Fruit fly (Drosophila melanogaster): ENCODE results near the gene usp.
A peak's percentile ranks its signal among the peaks of the same experiment; 100 is the strongest.

usp gene

DNA sequence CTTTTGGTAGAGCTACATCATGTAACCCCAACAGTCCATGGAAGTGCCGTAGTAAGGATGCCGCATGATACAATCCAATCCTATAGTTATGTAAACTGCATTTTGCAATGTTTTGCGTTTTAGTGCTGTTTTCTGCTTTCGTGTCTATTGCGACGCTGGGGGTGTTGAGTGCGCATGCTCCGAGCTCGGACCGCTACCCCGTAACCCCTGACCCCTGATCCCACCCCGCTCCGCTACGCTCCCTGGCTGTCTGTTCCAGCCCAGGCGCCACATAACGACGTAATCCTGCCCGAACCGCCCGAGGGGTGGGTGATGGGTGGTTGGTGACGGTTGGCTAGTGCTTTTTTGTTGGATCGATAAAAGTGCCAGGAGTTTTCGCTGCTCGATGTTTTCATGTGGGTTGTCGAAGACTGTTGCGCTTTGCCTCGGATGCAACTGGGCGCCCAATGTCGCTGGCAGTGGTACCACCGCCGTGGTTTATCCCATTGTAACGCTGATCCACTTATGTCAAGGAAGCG, 39.8 kb upstream of the usp start:
- TF ChIP-seq CG33017 (tag; optimal IDR thresholded peaks at IDR 0.05) (no peak), CG1620 (GFP tag; optimal IDR thresholded peaks at IDR 0.05) (no peak)

DNA sequence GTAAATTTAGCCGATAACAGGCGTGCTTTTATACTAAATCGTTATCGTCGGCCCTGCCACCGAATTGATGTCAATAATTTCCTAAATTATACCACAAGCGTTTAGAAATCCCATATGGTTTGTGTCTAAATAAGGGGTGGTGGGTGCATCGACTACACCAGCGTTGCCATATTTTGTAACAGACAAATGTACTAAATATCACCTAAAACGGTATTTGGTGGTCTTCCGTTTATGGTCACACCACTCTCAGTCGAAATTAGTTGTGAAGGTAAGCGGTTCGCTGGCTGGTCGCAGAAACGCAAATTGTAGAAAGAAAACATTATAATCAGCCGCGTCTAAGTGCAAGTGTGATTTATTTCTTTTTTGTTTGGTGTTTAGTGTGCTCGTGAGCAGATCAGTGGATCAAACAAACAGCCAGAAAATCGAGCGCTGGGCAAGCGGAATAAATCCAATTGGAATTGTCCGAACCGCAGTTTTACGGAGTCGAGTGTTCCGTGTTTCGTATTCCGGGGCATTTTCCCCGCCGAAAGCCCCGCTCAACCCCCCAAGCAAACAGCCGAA, 38.3 kb upstream of the usp start, which contains the start of the genes CG16903 and Unc-76:
TSS of gene CG16903 (minus strand) at position 39 of the 561 bp plus-strand sequence.
TSS of gene Unc-76 (plus strand) at position 244 of the 561 bp plus-strand sequence.
- TF ChIP-seq cic (GFP tag; optimal IDR thresholded peaks at IDR 0.05) (peak; percentile 69), cnc (optimal IDR thresholded peaks at IDR 0.05) (no peak), CG33017 (tag; optimal IDR thresholded peaks at IDR 0.05) (no peak), Mnt (GFP tag; optimal IDR thresholded peaks at IDR 0.05) (peak; percentile 90), Clk (GFP tag; optimal IDR thresholded peaks at IDR 0.05) (no peak), CG14711 (tag; optimal IDR thresholded peaks at IDR 0.05) (peak; percentile 54), kay (GFP tag; ENCODE audit: borderline replicate concordance) (no peak), CG11617 (GFP tag; optimal IDR thresholded peaks at IDR 0.05) (peak; percentile 74), toe (GFP tag; optimal IDR thresholded peaks at IDR 0.05) (no peak), CG7101 (tag; optimal IDR thresholded peaks at IDR 0.05) (peak; percentile 73), CG7045 (GFP tag; optimal IDR thresholded peaks at IDR 0.05) (no peak), CG1620 (GFP tag; optimal IDR thresholded peaks at IDR 0.05) (peak; percentile 54), bab1 (GFP tag; optimal IDR thresholded peaks at IDR 0.05) (peak; percentile 94), CG5204 (GFP tag; optimal IDR thresholded peaks at IDR 0.05) (no peak), pad (GFP tag; optimal IDR thresholded peaks at IDR 0.05) (peak; percentile 55), tj (GFP tag; optimal IDR thresholded peaks at IDR 0.05) (peak; percentile 54), Crg-1 (GFP tag; optimal IDR thresholded peaks at IDR 0.05) (no peak), Hr96 (GFP tag; optimal IDR thresholded peaks at IDR 0.05) (no peak), ovo (GFP tag; optimal IDR thresholded peaks at IDR 0.05) (peak; percentile 64), CG12768 (GFP tag; optimal IDR thresholded peaks at IDR 0.05) (no peak)

DNA sequence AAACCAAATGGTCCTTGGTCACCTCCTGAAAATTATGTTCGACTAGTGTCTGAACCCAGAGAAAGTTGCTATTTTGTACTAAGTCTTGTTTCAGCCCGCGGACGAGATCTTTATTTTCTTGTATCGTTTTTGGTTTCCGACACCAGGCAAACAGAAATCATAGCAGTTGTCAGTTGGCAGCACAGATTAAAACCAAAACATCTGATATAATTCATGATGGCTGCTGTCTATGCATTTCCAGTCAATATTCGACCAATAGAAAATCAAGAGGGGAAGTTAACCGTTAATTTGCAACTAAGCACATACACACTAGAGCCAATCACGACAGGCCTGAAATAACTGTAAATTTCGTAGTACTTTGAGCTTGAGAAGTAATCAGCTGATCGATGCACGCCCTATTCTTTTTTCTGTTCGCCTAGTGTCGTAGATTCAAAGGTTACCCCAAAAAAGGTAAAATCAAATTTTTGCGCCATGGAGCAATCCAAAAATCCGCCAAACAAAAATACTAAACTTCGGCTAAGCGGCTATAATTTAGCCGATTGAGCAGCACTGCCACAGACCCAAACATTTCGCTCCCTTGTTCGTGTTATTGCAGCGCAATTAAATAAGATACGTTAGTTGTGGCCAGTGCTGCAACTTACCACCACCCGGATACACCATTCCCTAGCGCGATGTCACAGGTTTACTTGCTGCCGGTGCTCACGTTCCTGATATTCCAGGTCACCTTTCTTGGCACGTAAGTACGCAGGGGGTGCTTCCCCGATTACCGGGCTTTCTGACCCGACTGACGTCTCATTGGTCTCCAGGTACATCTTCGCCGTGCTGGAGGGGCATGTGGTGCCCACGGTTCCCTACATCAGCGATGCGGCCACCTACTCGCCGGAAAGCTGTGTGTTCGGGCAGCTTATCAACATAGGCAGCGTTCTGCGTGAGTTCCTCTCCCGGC, 34.6 kb upstream of the usp start, which contains the start of gene CG4025:
TSS of gene CG4025 (plus strand) at position 555 of the 946 bp plus-strand sequence.
- TF ChIP-seq Clk (GFP tag; optimal IDR thresholded peaks at IDR 0.05): no peak
- TF ChIP-seq Crg-1 (GFP tag; optimal IDR thresholded peaks at IDR 0.05): no peak
- no peak for TF ChIP-seq CG7101 (tag; optimal IDR thresholded peaks at IDR 0.05)
- TF ChIP-seq CG12768 (GFP tag; optimal IDR thresholded peaks at IDR 0.05): no peak
- no peak for TF ChIP-seq cnc (optimal IDR thresholded peaks at IDR 0.05)
- TF ChIP-seq CG5204 (GFP tag; optimal IDR thresholded peaks at IDR 0.05): no peak
- TF ChIP-seq cic (GFP tag; optimal IDR thresholded peaks at IDR 0.05): no peak
- no peak for TF ChIP-seq Hr96 (GFP tag; optimal IDR thresholded peaks at IDR 0.05)
- no peak for TF ChIP-seq CG7045 (GFP tag; optimal IDR thresholded peaks at IDR 0.05)
- TF ChIP-seq Mnt (GFP tag; optimal IDR thresholded peaks at IDR 0.05): peak; percentile 10
- TF ChIP-seq ovo (GFP tag; optimal IDR thresholded peaks at IDR 0.05): peak; percentile 56
- TF ChIP-seq CG33017 (tag; optimal IDR thresholded peaks at IDR 0.05): no peak
- no peak for TF ChIP-seq CG14711 (tag; optimal IDR thresholded peaks at IDR 0.05)
- TF ChIP-seq pad (GFP tag; optimal IDR thresholded peaks at IDR 0.05): peak; percentile 99
- no peak for TF ChIP-seq CG11617 (GFP tag; optimal IDR thresholded peaks at IDR 0.05)
- TF ChIP-seq bab1 (GFP tag; optimal IDR thresholded peaks at IDR 0.05): no peak
- TF ChIP-seq toe (GFP tag; optimal IDR thresholded peaks at IDR 0.05): no peak

DNA sequence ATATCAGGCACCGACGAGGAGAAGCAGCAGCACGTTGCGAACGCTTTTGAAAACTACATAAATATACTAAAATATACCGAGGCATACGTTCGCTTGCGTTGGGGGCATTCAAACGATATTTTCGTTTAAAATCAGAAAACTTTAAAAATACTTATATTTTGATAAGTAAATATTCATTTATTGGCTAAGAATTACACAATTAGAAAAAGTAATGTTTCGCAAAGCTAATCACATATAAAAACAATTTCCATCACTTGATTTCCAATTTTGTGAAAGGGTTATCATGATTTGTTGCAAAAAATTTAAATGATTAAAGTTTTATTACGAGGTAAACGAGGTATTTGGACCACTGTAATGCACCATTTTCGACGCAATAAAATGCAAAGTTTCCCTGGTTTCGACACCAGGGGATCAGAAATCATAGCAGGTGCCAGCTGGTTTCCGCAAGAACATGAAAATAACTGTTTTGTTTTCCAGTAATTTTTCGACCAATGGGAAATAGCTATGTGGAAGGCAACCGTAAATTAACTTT, 33.8 kb upstream of the usp start, which contains the start of gene CG4045:
TSS of gene CG4045 (minus strand) at position 55 of the 532 bp plus-strand sequence.
- TF ChIP-seq Hr96 (GFP tag; optimal IDR thresholded peaks at IDR 0.05): no peak
- TF ChIP-seq tj (GFP tag; optimal IDR thresholded peaks at IDR 0.05): peak; percentile 14
- TF ChIP-seq bab1 (GFP tag; optimal IDR thresholded peaks at IDR 0.05): peak; percentile 79
- TF ChIP-seq cnc (optimal IDR thresholded peaks at IDR 0.05): no peak
- no peak for TF ChIP-seq Crg-1 (GFP tag; optimal IDR thresholded peaks at IDR 0.05)
- no peak for TF ChIP-seq kay (GFP tag; ENCODE audit: borderline replicate concordance)
- TF ChIP-seq CG1620 (GFP tag; optimal IDR thresholded peaks at IDR 0.05): no peak
- no peak for TF ChIP-seq Clk (GFP tag; optimal IDR thresholded peaks at IDR 0.05)
- TF ChIP-seq CG12768 (GFP tag; optimal IDR thresholded peaks at IDR 0.05): no peak
- peak; percentile 26 for TF ChIP-seq Mnt (GFP tag; optimal IDR thresholded peaks at IDR 0.05)
- peak; percentile 33 for TF ChIP-seq CG11617 (GFP tag; optimal IDR thresholded peaks at IDR 0.05)
- TF ChIP-seq CG7101 (tag; optimal IDR thresholded peaks at IDR 0.05): peak; percentile 55
- peak; percentile 68 for TF ChIP-seq ovo (GFP tag; optimal IDR thresholded peaks at IDR 0.05)
- TF ChIP-seq pad (GFP tag; optimal IDR thresholded peaks at IDR 0.05): no peak
- TF ChIP-seq toe (GFP tag; optimal IDR thresholded peaks at IDR 0.05): no peak
- TF ChIP-seq CG7045 (GFP tag; optimal IDR thresholded peaks at IDR 0.05): no peak
- TF ChIP-seq CG33017 (tag; optimal IDR thresholded peaks at IDR 0.05): no peak
- no peak for TF ChIP-seq CG5204 (GFP tag; optimal IDR thresholded peaks at IDR 0.05)
- peak; percentile 39 for TF ChIP-seq CG14711 (tag; optimal IDR thresholded peaks at IDR 0.05)
- TF ChIP-seq cic (GFP tag; optimal IDR thresholded peaks at IDR 0.05): no peak

DNA sequence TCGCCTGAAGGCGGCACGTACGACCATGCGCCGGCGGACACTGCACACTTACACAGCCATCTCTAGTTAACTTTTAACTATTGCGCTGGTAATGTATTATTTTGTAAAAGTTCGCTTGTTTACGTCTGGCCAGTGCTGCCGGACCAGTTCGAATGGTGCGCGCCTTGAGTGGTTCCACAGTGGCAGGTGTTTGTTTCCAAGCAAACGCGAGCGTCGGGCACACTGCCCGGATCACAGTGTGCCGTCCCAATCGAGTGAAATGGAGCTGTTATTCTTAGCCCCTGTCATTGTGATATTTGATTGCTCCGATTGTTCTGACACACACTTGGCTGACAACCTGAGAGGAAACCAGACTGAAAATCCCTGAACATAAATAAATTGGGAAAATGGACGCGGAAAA, 31.2 kb upstream of the usp start, which contains the start of gene CG4199:
TSS of gene CG4199 (minus strand) at position 159 of the 400 bp plus-strand sequence.
- TF ChIP-seq cic (GFP tag; optimal IDR thresholded peaks at IDR 0.05): no peak
- TF ChIP-seq cnc (optimal IDR thresholded peaks at IDR 0.05): no peak
- no peak for TF ChIP-seq tj (GFP tag; optimal IDR thresholded peaks at IDR 0.05)
- TF ChIP-seq CG7045 (GFP tag; optimal IDR thresholded peaks at IDR 0.05): no peak
- no peak for TF ChIP-seq toe (GFP tag; optimal IDR thresholded peaks at IDR 0.05)
- no peak for TF ChIP-seq CG33017 (tag; optimal IDR thresholded peaks at IDR 0.05)
- TF ChIP-seq CG7101 (tag; optimal IDR thresholded peaks at IDR 0.05): peak; percentile 52
- TF ChIP-seq CG12768 (GFP tag; optimal IDR thresholded peaks at IDR 0.05): no peak
- TF ChIP-seq CG5204 (GFP tag; optimal IDR thresholded peaks at IDR 0.05): no peak
- TF ChIP-seq CG14711 (tag; optimal IDR thresholded peaks at IDR 0.05): no peak
- peak; percentile 53 for TF ChIP-seq CG1620 (GFP tag; optimal IDR thresholded peaks at IDR 0.05)
- no peak for TF ChIP-seq kay (GFP tag; ENCODE audit: borderline replicate concordance)
- TF ChIP-seq Crg-1 (GFP tag; optimal IDR thresholded peaks at IDR 0.05): no peak
- peak; percentile 25 for TF ChIP-seq CG11617 (GFP tag; optimal IDR thresholded peaks at IDR 0.05)
- TF ChIP-seq bab1 (GFP tag; optimal IDR thresholded peaks at IDR 0.05): peak; percentile 81
- TF ChIP-seq Mnt (GFP tag; optimal IDR thresholded peaks at IDR 0.05): peak; percentile 80
- peak; percentile 25 for TF ChIP-seq pad (GFP tag; optimal IDR thresholded peaks at IDR 0.05)
- TF ChIP-seq ovo (GFP tag; optimal IDR thresholded peaks at IDR 0.05): peak; percentile 1
- no peak for TF ChIP-seq Clk (GFP tag; optimal IDR thresholded peaks at IDR 0.05)
- no peak for TF ChIP-seq Hr96 (GFP tag; optimal IDR thresholded peaks at IDR 0.05)
